Worm (Caenorhabditis elegans): ENCODE results near the gene C10E2.2.

The C10E2.2 gene

ce11 chrX:16726879-16727278 is 18.2 kb upstream of the C10E2.2 start (continued):
- TF ChIP-seq xnd-1 (tag; optimal IDR thresholded peaks at IDR 0.05) (no peak), attf-3 (GFP tag; conservative IDR thresholded peaks at IDR 0.05) (peak; percentile 35), D2030.7 (GFP tag; IDR thresholded peaks at IDR 0.05) (no peak), ztf-3 (GFP tag; optimal IDR thresholded peaks at IDR 0.05) (peak; percentile 47), B0336.3 (GFP tag; IDR thresholded peaks at IDR 0.05) (peak; percentile 91), ztf-28 (GFP tag; IDR thresholded peaks at IDR 0.05) (no peak), mel-28 (tag; optimal IDR thresholded peaks at IDR 0.05; ENCODE audit: borderline replicate concordance) (no peak), F10E7.11 (tag; optimal IDR thresholded peaks at IDR 0.05) (peak; percentile 40), tbx-9 (tag; optimal IDR thresholded peaks at IDR 0.05; ENCODE audit: borderline replicate concordance) (no peak), unc-130 (GFP tag; optimal IDR thresholded peaks at IDR 0.05) (no peak), hmg-20 (GFP tag; IDR thresholded peaks at IDR 0.05) (no peak), F39B2.1 (GFP tag; IDR thresholded peaks at IDR 0.05) (no peak), akir-1 (GFP tag; optimal IDR thresholded peaks at IDR 0.05) (peak; percentile 31), nhr-27 (tag; optimal IDR thresholded peaks at IDR 0.05) (no peak), lag-1 (GFP tag; IDR thresholded peaks at IDR 0.05) (no peak), madf-6 (GFP tag; IDR thresholded peaks at IDR 0.05) (no peak), nhr-90 (tag; optimal IDR thresholded peaks at IDR 0.05) (peak; percentile 63), ZK185.1 (tag; optimal IDR thresholded peaks at IDR 0.05; ENCODE audit: poor library complexity, severe bottlenecking) (peak; percentile 65), ceh-100 (GFP tag; IDR thresholded peaks at IDR 0.05) (no peak), gei-17 (GFP tag; optimal IDR thresholded peaks at IDR 0.05) (peak; percentile 76), ceh-58 (GFP tag; IDR thresholded peaks at IDR 0.05) (no peak), lir-1 (GFP tag; conservative IDR thresholded peaks at IDR 0.05) (peak; percentile 100), sptf-2 (GFP tag; optimal IDR thresholded peaks at IDR 0.05) (no peak), zfh-2 (GFP tag; conservative IDR thresholded peaks at IDR 0.05) (peak; percentile 97), ceh-91 (GFP tag; IDR thresholded peaks at IDR 0.05) (no peak; the same call in 1 of the 2 replicates), repo-1 (tag; optimal IDR thresholded peaks at IDR 0.05) (peak; percentile 66), hlh-12 (tag; optimal IDR thresholded peaks at IDR 0.05) (no peak), hlh-26 (GFP tag; conservative IDR thresholded peaks at IDR 0.05) (no peak), mcd-1 (GFP tag; IDR thresholded peaks at IDR 0.05) (peak; percentile 74), T07F8.4 (tag; optimal IDR thresholded peaks at IDR 0.05) (no peak), lin-26 (GFP tag; IDR thresholded peaks at IDR 0.05) (peak; percentile 84), Y56A3A.18 (GFP tag; IDR thresholded peaks at IDR 0.05) (no peak), B0035.1 (tag; optimal IDR thresholded peaks at IDR 0.05) (peak; percentile 49), lin-40 (tag; optimal IDR thresholded peaks at IDR 0.05) (peak; percentile 92), F33H1.4 (GFP tag; IDR thresholded peaks at IDR 0.05) (no peak), ets-4 (GFP tag; optimal IDR thresholded peaks at IDR 0.05) (peak; percentile 45), pha-4 (tag; optimal IDR thresholded peaks at IDR 0.05) (no peak), ceh-40 (GFP tag; IDR thresholded peaks at IDR 0.05) (no peak), let-607 (tag; optimal IDR thresholded peaks at IDR 0.05) (peak; percentile 60 to 61), B0261.1 (tag; optimal IDR thresholded peaks at IDR 0.05) (peak; percentile 5), ztf-25 (GFP tag; IDR thresholded peaks at IDR 0.05) (no peak), bed-2 (GFP tag; IDR thresholded peaks at IDR 0.05) (peak; percentile 47; the same call in 1 of the 2 replicates), F57C9.4 (tag; optimal IDR thresholded peaks at IDR 0.05) (no peak), ztf-18 (tag; optimal IDR thresholded peaks at IDR 0.05) (peak; percentile 41), snpc-4 (GFP tag; optimal IDR thresholded peaks at IDR 0.05) (peak; percentile 16), snpc-4 (tag; optimal IDR thresholded peaks at IDR 0.05) (peak; percentile 59 to 78 (median 70)), dpff-1 (tag; optimal IDR thresholded peaks at IDR 0.05) (no peak), F37B4.10 (GFP tag; IDR thresholded peaks at IDR 0.05) (0 out of 2 replicates have a peak, but pooled peaks have one; percentile 37), dox-1 (GFP tag; IDR thresholded peaks at IDR 0.05) (peak; percentile 91)

Measured in whole organism, young adult.